Fruit fly (Drosophila melanogaster): ENCODE data around the gene schuy.

Gene schuy

DNA sequence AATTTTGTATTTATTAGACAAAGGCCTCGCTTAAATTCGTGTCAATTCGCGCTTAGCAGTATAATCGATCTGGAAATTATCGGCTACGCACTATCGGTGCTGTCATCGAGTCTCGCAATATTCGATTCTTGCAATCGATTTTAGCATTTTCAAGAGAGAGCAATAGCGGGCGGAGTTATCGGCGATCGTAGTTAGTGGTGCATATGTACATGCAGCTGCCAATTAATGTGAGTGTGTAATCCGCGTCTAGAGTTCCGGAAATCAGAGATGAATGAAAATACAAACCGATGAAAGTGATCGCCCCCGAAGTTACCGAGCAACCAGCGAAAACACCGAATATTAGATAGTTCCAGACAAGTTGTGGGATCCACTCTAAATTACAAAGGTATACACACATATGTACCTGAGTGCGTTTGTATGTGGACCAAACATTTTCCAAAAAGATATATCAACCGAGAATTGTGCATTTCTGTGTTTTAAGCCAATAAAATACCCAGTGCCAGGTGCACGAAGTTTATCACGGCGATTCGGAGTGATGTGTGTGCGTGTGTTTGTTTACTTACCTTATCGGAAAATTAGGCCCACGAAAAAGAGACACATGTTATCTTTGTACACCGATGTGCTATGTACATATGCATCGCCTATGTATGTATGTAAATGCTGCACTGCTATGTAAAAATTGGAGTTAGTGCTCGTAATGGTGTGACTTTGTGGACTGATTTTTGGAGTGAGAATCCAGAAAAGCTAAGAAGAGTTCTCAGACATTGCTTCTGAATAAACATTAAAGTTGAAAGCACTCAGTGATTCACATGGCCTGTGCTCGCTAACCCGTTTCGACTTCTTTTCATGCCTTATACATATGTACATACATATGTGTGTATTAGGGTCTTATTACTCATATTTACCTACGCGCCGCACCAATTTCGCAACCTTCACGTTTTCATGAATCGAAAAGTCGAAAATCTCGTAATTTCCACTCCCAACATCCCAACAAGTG is 20.7 kb downstream of the schuy start (continued):
- TF ChIP-seq CG2116 (GFP tag; optimal IDR thresholded peaks at IDR 0.05) (peak; percentile 86), wek (GFP tag; optimal IDR thresholded peaks at IDR 0.05) (peak; percentile 35), en (GFP tag; optimal IDR thresholded peaks at IDR 0.05) (no peak), ac (GFP tag; optimal IDR thresholded peaks at IDR 0.05) (no peak), kay (GFP tag; optimal IDR thresholded peaks at IDR 0.05) (no peak), caup (GFP tag; optimal IDR thresholded peaks at IDR 0.05; ENCODE audit: severe bottlenecking) (no peak), CoRest (tag; optimal IDR thresholded peaks at IDR 0.05) (no peak), gcm (GFP tag; optimal IDR thresholded peaks at IDR 0.05) (no peak), MBD-R2 (GFP tag; IDR thresholded peaks at IDR 0.05) (no peak), Dad (GFP tag; optimal IDR thresholded peaks at IDR 0.05) (no peak), CG4854 (GFP tag; optimal IDR thresholded peaks at IDR 0.05) (no peak), knrl (GFP tag; IDR thresholded peaks at IDR 0.05; ENCODE audit: partially characterized antibody) (peak; percentile 74; the same call in 2 of the 3 replicates), CG18764 (GFP tag; optimal IDR thresholded peaks at IDR 0.05) (no peak), CG11695 (GFP tag; IDR thresholded peaks at IDR 0.05) (no peak; the same call in 2 of the 3 replicates), CG17359 (tag; optimal IDR thresholded peaks at IDR 0.05) (no peak), Max (GFP tag; optimal IDR thresholded peaks at IDR 0.05) (no peak), gsb (GFP tag; IDR thresholded peaks at IDR 0.05) (no peak), CG17829 (tag; optimal IDR thresholded peaks at IDR 0.05) (peak; percentile 26), nau (GFP tag; optimal IDR thresholded peaks at IDR 0.05) (no peak), Dp (GFP tag; optimal IDR thresholded peaks at IDR 0.05) (peak; percentile 89), Fer2 (tag; optimal IDR thresholded peaks at IDR 0.05) (no peak), CG13424 (tag; optimal IDR thresholded peaks at IDR 0.05) (no peak), CrebB (tag; optimal IDR thresholded peaks at IDR 0.05) (no peak), cato (GFP tag; optimal IDR thresholded peaks at IDR 0.05; ENCODE audit: borderline replicate concordance) (no peak), CG6654 (GFP tag; optimal IDR thresholded peaks at IDR 0.05) (no peak), CG5245 (GFP tag; optimal IDR thresholded peaks at IDR 0.05) (no peak), CG14441 (GFP tag; IDR thresholded peaks at IDR 0.05) (no peak), Neu2 (GFP tag; optimal IDR thresholded peaks at IDR 0.05; ENCODE audit: borderline replicate concordance) (peak; percentile 33), CG10321 (GFP tag; IDR thresholded peaks at IDR 0.05) (no peak), CG3065 (GFP tag; optimal IDR thresholded peaks at IDR 0.05) (no peak), hb (GFP tag; IDR thresholded peaks at IDR 0.05; ENCODE audit: partially characterized antibody) (peak; percentile 99), CG15073 (GFP tag; optimal IDR thresholded peaks at IDR 0.05) (no peak), CG18599 (GFP tag; optimal IDR thresholded peaks at IDR 0.05) (no peak), pzg (GFP tag; optimal IDR thresholded peaks at IDR 0.05) (peak; percentile 66), prd (optimal IDR thresholded peaks at IDR 0.05) (no peak), prd (GFP tag; IDR thresholded peaks at IDR 0.05) (no peak), Dref (GFP tag; IDR thresholded peaks at IDR 0.05) (peak; percentile 96), Meics (GFP tag; optimal IDR thresholded peaks at IDR 0.05) (no peak), her (GFP tag; optimal IDR thresholded peaks at IDR 0.05) (no peak), z (GFP tag; IDR thresholded peaks at IDR 0.05) (peak; percentile 53; the same call in 1 of the 3 replicates), crc (GFP tag; optimal IDR thresholded peaks at IDR 0.05) (no peak), salm (tag; optimal IDR thresholded peaks at IDR 0.05) (no peak), CG11247 (GFP tag; IDR thresholded peaks at IDR 0.05) (no peak), CG4282 (GFP tag; optimal IDR thresholded peaks at IDR 0.05) (no peak), yki (optimal IDR thresholded peaks at IDR 0.05) (no peak), crol (GFP tag; IDR thresholded peaks at IDR 0.05) (no peak), Sry-β (GFP tag; optimal IDR thresholded peaks at IDR 0.05) (no peak), twi (tag; optimal IDR thresholded peaks at IDR 0.05) (peak; percentile 82), Stat92E (GFP tag; optimal IDR thresholded peaks at IDR 0.05) (no peak)

All from whole organism, embryonic.